Fruit fly (Drosophila melanogaster) whole organism, embryonic: ENCODE data around the gene Ugt303B2.

Source experiments
- Ada2b ChIP-seq: fragments of 200-800 bp; sonication (Bioruptor generic); IDR thresholded peaks from 2 replicates; pipeline ENCODE4 v1.3.6; 2022; ENCODE audit warnings: missing biosample characterization, missing genetic modification characterization
- Bdp1 ChIP-seq: fragments of 200-800 bp; sonication (Bioruptor generic); optimal IDR thresholded peaks from 3 replicates; lab custom pipeline; 2016; ENCODE audit warnings: missing biosample characterization, missing genetic modification characterization
- Bteb2 ChIP-seq: fragments of 200-800 bp; sonication (Bioruptor generic); optimal IDR thresholded peaks from 2 replicates; lab custom pipeline; 2016; ENCODE audit warnings: missing biosample characterization, missing genetic modification characterization
- CG10565 ChIP-seq: fragments of 200-800 bp; sonication (Bioruptor generic); optimal IDR thresholded peaks from 3 replicates; lab custom pipeline; 2016; ENCODE audit warnings: missing biosample characterization, mild to moderate bottlenecking, missing genetic modification characterization
- CG12219 ChIP-seq: fragments of 200-800 bp; sonication (Bioruptor generic); optimal IDR thresholded peaks from 3 replicates; lab custom pipeline; 2018; ENCODE audit warnings: missing biosample characterization, mild to moderate bottlenecking, missing genetic modification characterization
- CG12299 ChIP-seq: fragments of 200-800 bp; sonication (Bioruptor generic); optimal IDR thresholded peaks from 2 replicates; lab custom pipeline; 2018; ENCODE audit warnings: missing biosample characterization, mild to moderate bottlenecking, missing genetic modification characterization
- CG14441 ChIP-seq: fragments of 200-800 bp; sonication (Bioruptor generic); IDR thresholded peaks from 2 replicates; pipeline ENCODE4 v1.3.6; 2022; ENCODE audit warnings: missing biosample characterization, missing genetic modification characterization
- CG1602 ChIP-seq: fragments of 200-800 bp; sonication (Bioruptor generic); optimal IDR thresholded peaks from 3 replicates; lab custom pipeline; 2016; ENCODE audit warnings: missing biosample characterization, missing genetic modification characterization
- CG1647 ChIP-seq: fragments of 200-800 bp; sonication (Bioruptor generic); optimal IDR thresholded peaks from 3 replicates; lab custom pipeline; 2016; ENCODE audit warnings: missing biosample characterization, missing genetic modification characterization
- CG2116 ChIP-seq: fragments of 200-800 bp; sonication (Bioruptor generic); optimal IDR thresholded peaks from 3 replicates; lab custom pipeline; 2018; ENCODE audit warnings: missing biosample characterization, mild to moderate bottlenecking, missing genetic modification characterization
- CG2120 ChIP-seq: fragments of 200-800 bp; sonication (Bioruptor generic); optimal IDR thresholded peaks from 3 replicates; lab custom pipeline; 2016; ENCODE audit warnings: missing biosample characterization, missing genetic modification characterization
- CG34376 ChIP-seq: fragments of 200-800 bp; sonication (Bioruptor generic); optimal IDR thresholded peaks from 2 replicates; lab custom pipeline; 2018; ENCODE audit warnings: missing biosample characterization, mild to moderate bottlenecking, missing genetic modification characterization
- CG34422 ChIP-seq: fragments of 200-800 bp; sonication (Bioruptor generic); IDR thresholded peaks from 3 replicates; pipeline ENCODE4 v1.3.6; 2022; ENCODE audit warnings: missing biosample characterization, missing genetic modification characterization
- CG3838 ChIP-seq: fragments of 200-800 bp; sonication (Bioruptor generic); optimal IDR thresholded peaks from 3 replicates; lab custom pipeline; 2016; ENCODE audit warnings: missing biosample characterization, missing genetic modification characterization
- CG4730 ChIP-seq: fragments of 200-800 bp; sonication (Bioruptor generic); IDR thresholded peaks from 2 replicates; pipeline ENCODE4 v1.3.6; 2022; ENCODE audit warnings: missing biosample characterization, missing genetic modification characterization
- CG5245 ChIP-seq: fragments of 200-800 bp; sonication (Bioruptor generic); optimal IDR thresholded peaks from 3 replicates; lab custom pipeline; 2016; ENCODE audit warnings: missing biosample characterization, missing genetic modification characterization
- CG6854 ChIP-seq: fragments of 200-800 bp; sonication (Bioruptor generic); optimal IDR thresholded peaks from 3 replicates; lab custom pipeline; 2017; ENCODE audit warnings: missing biosample characterization, mild to moderate bottlenecking, missing genetic modification characterization
- CTCF ChIP-seq: fragments of 200-800 bp; sonication (Bioruptor generic); optimal IDR thresholded peaks from 2 replicates; lab custom pipeline; 2017; ENCODE audit warnings: missing biosample characterization, mild to moderate bottlenecking, missing genetic modification characterization, moderate library complexity
- Dad ChIP-seq: fragments of 200-800 bp; sonication (Bioruptor generic); optimal IDR thresholded peaks from 3 replicates; lab custom pipeline; 2016; ENCODE audit warnings: missing biosample characterization, missing genetic modification characterization
- Dbx ChIP-seq: fragments of 200-800 bp; sonication (Bioruptor generic); IDR thresholded peaks from 3 replicates; pipeline ENCODE4 v1.3.6; 2022; ENCODE audit warnings: missing biosample characterization, missing genetic modification characterization
- ERR ChIP-seq: fragments of 200-800 bp; sonication (Bioruptor generic); optimal IDR thresholded peaks from 2 replicates; lab custom pipeline; 2016; ENCODE audit warnings: missing biosample characterization, missing genetic modification characterization
- HLH3B ChIP-seq: fragments of 200-800 bp; sonication (Bioruptor generic); IDR thresholded peaks from 2 replicates; pipeline ENCODE4 v1.3.6; 2022; ENCODE audit warnings: missing biosample characterization, missing genetic modification characterization
- HLH54F ChIP-seq: fragments of 200-800 bp; sonication (Bioruptor generic); optimal IDR thresholded peaks from 3 replicates; lab custom pipeline; 2016; ENCODE audit warnings: missing biosample characterization, missing genetic modification characterization
- HmgZ ChIP-seq: fragments of 200-800 bp; sonication (Bioruptor generic); optimal IDR thresholded peaks from 2 replicates; lab custom pipeline; 2018; ENCODE audit warnings: missing biosample characterization, mild to moderate bottlenecking, missing genetic modification characterization
- Hmr ChIP-seq: fragments of 200-800 bp; sonication (Bioruptor generic); optimal IDR thresholded peaks from 3 replicates; lab custom pipeline; 2017; ENCODE audit warnings: mild to moderate bottlenecking, missing biosample characterization, missing genetic modification reagents, missing genetic modification characterization
- Kr ChIP-seq: fragments of 200-800 bp; sonication (Bioruptor generic); optimal IDR thresholded peaks from 2 replicates; lab custom pipeline; 2017; ENCODE audit warnings: missing biosample characterization, mild to moderate bottlenecking, missing genetic modification characterization
- Lpt ChIP-seq: fragments of >200 bp; optimal IDR thresholded peaks from 2 replicates; lab custom pipeline; 2018; ENCODE audit warnings: missing biosample characterization, missing genetic modification characterization
- Mad ChIP-seq: fragments of 200-800 bp; sonication (Bioruptor generic); optimal IDR thresholded peaks from 2 replicates; lab custom pipeline; 2016; ENCODE audit warnings: missing biosample characterization, missing genetic modification characterization
- Mes4 ChIP-seq: fragments of 200-800 bp; sonication (Bioruptor generic); optimal IDR thresholded peaks from 2 replicates; lab custom pipeline; 2016; ENCODE audit warnings: missing biosample characterization, missing genetic modification characterization
- Neu2 ChIP-seq: fragments of 200-800 bp; sonication (Bioruptor generic); optimal IDR thresholded peaks from 3 replicates; lab custom pipeline; 2016; ENCODE audit warnings: missing biosample characterization, missing genetic modification characterization, borderline replicate concordance
- NfI ChIP-seq: fragments of 200-800 bp; sonication (Bioruptor generic); optimal IDR thresholded peaks from 3 replicates; lab custom pipeline; 2018; ENCODE audit warnings: missing biosample characterization, mild to moderate bottlenecking, missing genetic modification characterization, moderate library complexity
- Oli ChIP-seq: fragments of 200-800 bp; sonication (Bioruptor generic); optimal IDR thresholded peaks from 2 replicates; lab custom pipeline; 2018; ENCODE audit warnings: missing biosample characterization, mild to moderate bottlenecking, missing genetic modification characterization, moderate library complexity
- Ssrp ChIP-seq: fragments of 200-800 bp; sonication (Bioruptor generic); optimal IDR thresholded peaks from 2 replicates; lab custom pipeline; 2018; ENCODE audit warnings: missing biosample characterization, mild to moderate bottlenecking, missing genetic modification characterization, moderate library complexity
- YL-1 ChIP-seq: fragments of 200-800 bp; sonication (Bioruptor generic); optimal IDR thresholded peaks from 3 replicates; lab custom pipeline; 2017; ENCODE audit warnings: missing biosample characterization, mild to moderate bottlenecking, missing genetic modification characterization
- bbx ChIP-seq: fragments of 200-800 bp; sonication (Bioruptor generic); IDR thresholded peaks from 2 replicates; pipeline ENCODE4 v1.3.6; 2022; ENCODE audit warnings: missing biosample characterization, missing genetic modification characterization; ENCODE audit not compliant: partially characterized antibody
- ci ChIP-seq: fragments of 200-800 bp; sonication (Bioruptor generic); IDR thresholded peaks from 3 replicates; pipeline ENCODE4 v1.3.6; 2022; ENCODE audit warnings: missing biosample characterization, missing genetic modification characterization
- dan ChIP-seq: fragments of 200-800 bp; sonication (Bioruptor generic); IDR thresholded peaks from 2 replicates; pipeline ENCODE4 v1.3.6; 2022; ENCODE audit warnings: missing biosample characterization, missing genetic modification characterization
- dimm ChIP-seq: fragments of 200-800 bp; sonication (Bioruptor generic); IDR thresholded peaks from 2 replicates; pipeline ENCODE4 v1.3.6; 2022; ENCODE audit warnings: missing biosample characterization, missing genetic modification characterization
- esg ChIP-seq: fragments of 200-800 bp; sonication (Bioruptor generic); conservative IDR thresholded peaks from 2 replicates; pipeline ENCODE4 v1.3.6; 2022; ENCODE audit warnings: missing biosample characterization, missing genetic modification characterization
- fd102C ChIP-seq: fragments of 200-800 bp; sonication (Bioruptor generic); optimal IDR thresholded peaks from 2 replicates; lab custom pipeline; 2018; ENCODE audit warnings: missing biosample characterization, mild to moderate bottlenecking, missing genetic modification characterization, moderate library complexity
- fd3F ChIP-seq: fragments of 200-800 bp; sonication (Bioruptor generic); optimal IDR thresholded peaks from 2 replicates; lab custom pipeline; 2018; ENCODE audit warnings: missing biosample characterization, mild to moderate bottlenecking, missing genetic modification characterization, moderate library complexity
- fd96Cb ChIP-seq: fragments of 200-800 bp; sonication (Bioruptor generic); optimal IDR thresholded peaks from 2 replicates; lab custom pipeline; 2018; ENCODE audit warnings: missing biosample characterization, mild to moderate bottlenecking, missing genetic modification characterization, moderate library complexity
- gsb ChIP-seq: fragments of 200-800 bp; sonication (Bioruptor generic); IDR thresholded peaks from 2 replicates; pipeline ENCODE4 v1.3.6; 2022; ENCODE audit warnings: missing biosample characterization, missing genetic modification characterization
- gt ChIP-seq: fragments of 200-800 bp; sonication (Bioruptor generic); IDR thresholded peaks from 2 replicates; pipeline ENCODE4 v1.3.6; 2022; ENCODE audit warnings: missing biosample characterization, missing genetic modification characterization
- klu ChIP-seq: fragments of 200-800 bp; sonication (Bioruptor generic); IDR thresholded peaks from 2 replicates; pipeline ENCODE4 v1.3.6; 2022; ENCODE audit warnings: missing biosample characterization, missing genetic modification characterization
- maf-S ChIP-seq: fragments of 200-800 bp; sonication (Bioruptor generic); optimal IDR thresholded peaks from 2 replicates; lab custom pipeline; 2016; ENCODE audit warnings: missing biosample characterization, missing genetic modification characterization
- nerfin-2 ChIP-seq: fragments of 200-800 bp; sonication (Bioruptor generic); IDR thresholded peaks from 2 replicates; pipeline ENCODE4 v1.3.6; 2022; ENCODE audit warnings: missing biosample characterization, missing genetic modification characterization; ENCODE audit not compliant: partially characterized antibody
- onecut ChIP-seq: fragments of 200-800 bp; sonication (Bioruptor generic); IDR thresholded peaks from 2 replicates; pipeline ENCODE4 v1.3.6; 2022; ENCODE audit warnings: missing biosample characterization, missing genetic modification characterization
- peb ChIP-seq: fragments of 200-800 bp; sonication (Bioruptor generic); IDR thresholded peaks from 2 replicates; pipeline ENCODE4 v1.3.6; 2022; ENCODE audit warnings: missing biosample characterization, missing genetic modification characterization
- sens ChIP-seq: fragments of 200-800 bp; sonication (Bioruptor generic); peaks from one replicate; lab custom pipeline; 2016; ENCODE audit warnings: missing biosample characterization, missing genetic modification characterization
- stc ChIP-seq: fragments of 200-800 bp; sonication (Bioruptor generic); IDR thresholded peaks from 2 replicates; pipeline ENCODE4 v1.3.6; 2022; ENCODE audit warnings: missing biosample characterization, missing genetic modification characterization
- trh ChIP-seq: fragments of 200-800 bp; sonication (Bioruptor generic); optimal IDR thresholded peaks from 2 replicates; lab custom pipeline; 2016; ENCODE audit warnings: missing biosample characterization, missing genetic modification characterization
- twi ChIP-seq: fragments of 200-800 bp; optimal IDR thresholded peaks from 2 replicates; lab custom pipeline; 2019; ENCODE audit warnings: missing biosample characterization, mild to moderate bottlenecking, missing genetic modification characterization, moderate library complexity
- vvl ChIP-seq: fragments of 200-800 bp; sonication (Bioruptor generic); IDR thresholded peaks from 2 replicates; pipeline ENCODE4 v1.3.6; 2022; ENCODE audit warnings: missing biosample characterization, missing genetic modification characterization

Gene Ugt303B2

DNA sequence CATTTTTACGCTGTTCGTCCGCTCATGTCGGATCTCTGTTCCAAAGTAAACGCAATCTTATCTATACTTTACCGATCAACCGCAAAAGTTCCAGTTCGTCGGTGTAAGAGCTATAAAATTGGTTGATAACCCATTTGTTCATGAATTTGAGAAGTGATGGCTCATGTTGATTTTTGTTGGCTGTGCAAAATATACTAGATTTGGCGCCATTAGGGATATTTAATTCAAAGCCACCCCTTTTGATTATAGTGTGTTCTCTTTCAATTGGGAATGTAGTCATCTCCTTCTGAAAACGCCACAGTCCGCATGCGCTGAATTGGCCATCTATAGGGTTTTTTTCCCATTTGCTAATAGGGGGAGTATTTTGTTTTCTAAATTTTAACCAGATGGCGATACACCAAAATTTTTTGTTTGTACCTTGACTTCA is at the start of gene Ugt303B2:
Gene Ugt303B2 (minus strand): TSS at position 190 of the 427 bp plus-strand sequence.
- TF ChIP-seq CG5245 (GFP tag; lab: Kevin White, UChicago) (no peak), CG1602 (GFP tag; lab: Kevin White, UChicago) (no peak), Hmr (GFP tag; lab: Kevin White, UChicago) (peak; percentile 17), CG12219 (GFP tag; lab: Kevin White, UChicago) (no peak), onecut (GFP tag; lab: Robert Waterston, UW) (no peak; the same call in 1 of the 2 replicates), HLH3B (GFP tag; lab: Robert Waterston, UW) (no peak), Dbx (GFP tag; lab: Robert Waterston, UW) (no peak), YL-1 (no peak), NfI (GFP tag; lab: Kevin White, UChicago) (no peak), gsb (no peak), ERR (no peak), Neu2 (GFP tag; lab: Kevin White, UChicago) (no peak), stc (GFP tag; lab: Robert Waterston, UW) (no peak), CG3838 (GFP tag; lab: Kevin White, UChicago) (no peak), HLH54F (no peak), Kr (no peak), Mad (GFP tag; lab: Kevin White, UChicago) (no peak), esg (GFP tag; lab: Robert Waterston, UW) (no peak), fd96Cb (no peak), klu (no peak), CG4730 (no peak), fd102C (no peak), gt (no peak), twi (no peak), CG34376 (GFP tag; lab: Kevin White, UChicago) (peak; percentile 12), CG6854 (GFP tag; lab: Kevin White, UChicago) (no peak), Dad (GFP tag; lab: Kevin White, UChicago) (no peak), CG12299 (no peak), CG34422 (no peak), CG14441 (GFP tag; lab: Robert Waterston, UW) (no peak), sens (GFP tag; lab: Kevin White, UChicago) (peak; percentile 50), Bteb2 (GFP tag; lab: Kevin White, UChicago) (no peak), fd3F (GFP tag; lab: Kevin White, UChicago) (no peak), CG1647 (GFP tag; lab: Kevin White, UChicago) (no peak), CG2120 (no peak), Bdp1 (GFP tag; lab: Kevin White, UChicago) (no peak), bbx (no peak), Ada2b (GFP tag; lab: Robert Waterston, UW) (no peak), Oli (tag; lab: Kevin White, UChicago) (no peak), CG2116 (GFP tag; lab: Kevin White, UChicago) (peak; percentile 4), HmgZ (tag; lab: Kevin White, UChicago) (no peak), nerfin-2 (no peak), CTCF (peak; percentile 92), Ssrp (no peak), trh (GFP tag; lab: Kevin White, UChicago) (no peak), vvl (GFP tag; lab: Robert Waterston, UW) (no peak), dimm (GFP tag; lab: Robert Waterston, UW) (no peak), peb (GFP tag; lab: Robert Waterston, UW) (no peak), Lpt (GFP tag; lab: Kevin White, UChicago) (no peak), Mes4 (GFP tag; lab: Kevin White, UChicago) (no peak), ci (GFP tag; lab: Robert Waterston, UW) (0 out of 3 replicates have a peak, but pooled peaks have one; percentile 21), dan (GFP tag; lab: Robert Waterston, UW) (no peak), maf-S (no peak), CG10565 (no peak)
